Worm (Caenorhabditis elegans) whole organism, mixed stage, embryonic: Measurements from ENCODE around the gene sre-20.

Experiments
- bed-3 ChIP-seq: fragments of 200-800 bp; sonication (Bioruptor generic); optimal IDR thresholded peaks from 3 replicates; lab custom pipeline; 2018; ENCODE audit warnings: mild to moderate bottlenecking, missing genetic modification characterization, moderate library complexity, missing compliant biosample characterization
- blmp-1 ChIP-seq: fragments of 150-350 bp; optimal IDR thresholded peaks from 2 replicates; lab custom pipeline; 2014; ENCODE audit warnings: missing biosample characterization, missing genetic modification characterization
- ceh-39 ChIP-seq: fragments of 150-350 bp; optimal IDR thresholded peaks from 2 replicates; lab custom pipeline; 2014; ENCODE audit warnings: missing biosample characterization, missing genetic modification characterization
- ceh-43 ChIP-seq: fragments of 200-800 bp; sonication (Bioruptor generic); optimal IDR thresholded peaks from 2 replicates; lab custom pipeline; 2018; ENCODE audit warnings: mild to moderate bottlenecking, missing genetic modification characterization, moderate library complexity, missing compliant biosample characterization
- ceh-83 ChIP-seq: fragments of 200-800 bp; sonication (Bioruptor generic); optimal IDR thresholded peaks from 2 replicates; lab custom pipeline; 2018; ENCODE audit warnings: mild to moderate bottlenecking, missing genetic modification characterization, missing compliant biosample characterization
- ces-1 ChIP-seq: fragments of 150-350 bp; optimal IDR thresholded peaks from 2 replicates; lab custom pipeline; 2014; ENCODE audit warnings: missing biosample characterization, missing genetic modification reagents, missing genetic modification characterization
- cnd-1 ChIP-seq: fragments of 200-800 bp; sonication (Bioruptor generic); optimal IDR thresholded peaks from 2 replicates; lab custom pipeline; 2018; ENCODE audit warnings: mild to moderate bottlenecking, missing genetic modification characterization, missing compliant biosample characterization
- drap-1 ChIP-seq: fragments of 200-800 bp; sonication (Bioruptor generic); optimal IDR thresholded peaks from 3 replicates; lab custom pipeline; 2018; ENCODE audit warnings: mild to moderate bottlenecking, missing genetic modification characterization, missing compliant biosample characterization
- elt-1 ChIP-seq: sonication (generic microtip); optimal IDR thresholded peaks from 2 replicates; lab custom pipeline; 2017; ENCODE audit warnings: missing genetic modification characterization, mild to moderate bottlenecking, missing compliant biosample characterization, antibody characterized with exemption, moderate library complexity, borderline replicate concordance; ENCODE audit not compliant: insufficient read depth
- elt-3 ChIP-seq: fragments of 150-350 bp; optimal IDR thresholded peaks from 2 replicates; lab custom pipeline; 2014; ENCODE audit warnings: missing biosample characterization, missing genetic modification characterization
- flh-1 ChIP-seq: fragments of 200-800 bp; sonication (Bioruptor generic); optimal IDR thresholded peaks from 2 replicates; lab custom pipeline; 2018; ENCODE audit warnings: mild to moderate bottlenecking, missing genetic modification characterization, moderate library complexity, missing compliant biosample characterization
- ham-2 ChIP-seq: fragments of 200-800 bp; sonication (Bioruptor generic); optimal IDR thresholded peaks from 2 replicates; lab custom pipeline; 2018; ENCODE audit warnings: mild to moderate bottlenecking, missing genetic modification characterization, missing compliant biosample characterization
- lin-13 ChIP-seq: fragments of 150-350 bp; optimal IDR thresholded peaks from 2 replicates; lab custom pipeline; 2014; ENCODE audit warnings: missing biosample characterization, missing genetic modification characterization
- lin-32 ChIP-seq: fragments of 200-800 bp; sonication (Bioruptor generic); optimal IDR thresholded peaks from 2 replicates; lab custom pipeline; 2018; ENCODE audit warnings: mild to moderate bottlenecking, missing genetic modification characterization, missing compliant biosample characterization
- lsy-2 ChIP-seq: fragments of 150-350 bp; optimal IDR thresholded peaks from 2 replicates; lab custom pipeline; 2014; ENCODE audit warnings: missing biosample characterization, missing genetic modification characterization
- mab-5 ChIP-seq: fragments of 150-350 bp; optimal IDR thresholded peaks from 2 replicates; lab custom pipeline; 2014; ENCODE audit warnings: missing biosample characterization, missing genetic modification characterization
- mep-1 ChIP-seq: fragments of 150-350 bp; optimal IDR thresholded peaks from 2 replicates; lab custom pipeline; 2017; ENCODE audit warnings: missing biosample characterization, missing genetic modification reagents, missing genetic modification characterization, inconsistent platforms
- mls-2 ChIP-seq: sonication (generic microtip); optimal IDR thresholded peaks from 2 replicates; lab custom pipeline; 2016; ENCODE audit warnings: mild to moderate bottlenecking, missing genetic modification characterization, moderate library complexity, missing compliant biosample characterization
- nhr-12 ChIP-seq: fragments of 150-350 bp; optimal IDR thresholded peaks from 2 replicates; lab custom pipeline; 2014; ENCODE audit warnings: missing biosample characterization, missing genetic modification characterization
- nhr-2 ChIP-seq: fragments of 150-350 bp; optimal IDR thresholded peaks from 2 replicates; lab custom pipeline; 2014; ENCODE audit warnings: missing biosample characterization, missing genetic modification characterization
- nhr-237 ChIP-seq: fragments of 150-350 bp; optimal IDR thresholded peaks from 2 replicates; lab custom pipeline; 2014; ENCODE audit warnings: missing biosample characterization, missing genetic modification characterization
- nhr-28 ChIP-seq: fragments of 150-350 bp; optimal IDR thresholded peaks from 2 replicates; lab custom pipeline; 2014; ENCODE audit warnings: missing biosample characterization, missing genetic modification characterization
- nhr-76 ChIP-seq: sonication (generic microtip); optimal IDR thresholded peaks from 2 replicates; lab custom pipeline; 2017; ENCODE audit warnings: missing biosample characterization, missing genetic modification characterization
- snpc-4 ChIP-seq: fragments of 150-350 bp; optimal IDR thresholded peaks from 2 replicates; lab custom pipeline; 2014; ENCODE audit warnings: missing biosample characterization, missing genetic modification characterization
- tbx-8 ChIP-seq: fragments of 200-800 bp; sonication (Bioruptor generic); optimal IDR thresholded peaks from 2 replicates; lab custom pipeline; 2018; ENCODE audit warnings: mild to moderate bottlenecking, missing genetic modification characterization, moderate library complexity, missing compliant biosample characterization
- unc-120 ChIP-seq: sonication (generic microtip); optimal IDR thresholded peaks from 2 replicates; lab custom pipeline; 2017; ENCODE audit warnings: missing genetic modification characterization, missing compliant biosample characterization; ENCODE audit not compliant: poor library complexity, severe bottlenecking
- unc-39 ChIP-seq: fragments of 150-350 bp; optimal IDR thresholded peaks from 2 replicates; lab custom pipeline; 2014; ENCODE audit warnings: missing biosample characterization, missing genetic modification characterization
- zip-8 ChIP-seq: fragments of 150-350 bp; optimal IDR thresholded peaks from 2 replicates; lab custom pipeline; 2014; ENCODE audit warnings: missing biosample characterization, missing genetic modification characterization
- ztf-11 ChIP-seq: fragments of 150-350 bp; optimal IDR thresholded peaks from 2 replicates; lab custom pipeline; 2014; ENCODE audit warnings: missing biosample characterization, missing genetic modification characterization

The sre-20 gene

DNA sequence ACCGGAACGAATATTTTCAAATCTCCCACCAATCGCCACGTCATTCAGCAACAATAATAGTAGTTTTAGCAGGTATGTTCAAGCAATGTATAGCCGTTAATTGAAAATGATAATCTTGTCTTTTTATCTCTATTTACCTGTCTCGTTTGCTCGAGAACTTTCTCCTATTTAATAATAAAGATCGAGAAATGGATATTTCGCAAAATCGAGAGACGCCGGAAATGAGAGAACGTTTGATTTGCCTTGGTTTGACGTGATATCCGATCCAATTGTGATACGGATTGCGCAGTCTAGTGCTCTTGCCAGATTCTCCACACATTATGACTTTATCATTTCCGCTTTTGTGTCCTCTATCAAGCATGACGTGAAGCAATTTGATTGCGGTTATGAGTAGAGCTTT is 10.9 kb downstream of the sre-20 start:
- TF ChIP-seq blmp-1 (tag; lab: Kevin White, UChicago) (no peak), mls-2 (no peak), zip-8 (tag; lab: Kevin White, UChicago) (no peak), flh-1 (GFP tag; lab: Kevin White, UChicago) (no peak), tbx-8 (GFP tag; lab: Kevin White, UChicago) (no peak), drap-1 (GFP tag; lab: Kevin White, UChicago) (no peak), ztf-11 (tag; lab: Kevin White, UChicago) (no peak), cnd-1 (tag; lab: Kevin White, UChicago) (no peak), nhr-2 (tag; lab: Kevin White, UChicago) (no peak), snpc-4 (tag; lab: Kevin White, UChicago) (no peak)

DNA sequence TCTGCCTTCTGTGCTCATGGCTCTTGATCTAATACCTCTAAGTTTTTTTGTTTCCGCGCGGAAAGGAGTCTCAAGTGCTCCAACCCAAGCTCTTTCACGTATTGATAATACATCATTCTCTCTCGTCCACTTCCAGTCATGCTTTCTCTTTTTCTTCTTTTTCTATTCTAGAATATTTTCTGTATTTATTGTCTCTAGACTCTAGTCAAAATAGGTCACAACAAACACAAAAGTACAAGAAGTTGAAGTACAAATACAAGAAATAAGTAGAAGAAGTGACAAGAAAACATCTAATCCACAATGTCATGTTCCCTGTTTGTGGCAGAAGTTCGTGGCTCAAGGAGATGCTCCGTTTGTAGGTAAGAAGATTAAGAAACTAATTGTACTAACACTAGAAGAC is 11.5 kb downstream of the sre-20 start, which contains the start of gene ZC455.1:
Gene ZC455.1, plus strand, starts transcription at position 301 of the 400 bp plus-strand sequence.
- TF ChIP-seq mep-1 (no peak), lin-13 (tag; lab: Kevin White, UChicago) (no peak)
- TF ChIP-seq, all 35 proteins: peak for 0

DNA sequence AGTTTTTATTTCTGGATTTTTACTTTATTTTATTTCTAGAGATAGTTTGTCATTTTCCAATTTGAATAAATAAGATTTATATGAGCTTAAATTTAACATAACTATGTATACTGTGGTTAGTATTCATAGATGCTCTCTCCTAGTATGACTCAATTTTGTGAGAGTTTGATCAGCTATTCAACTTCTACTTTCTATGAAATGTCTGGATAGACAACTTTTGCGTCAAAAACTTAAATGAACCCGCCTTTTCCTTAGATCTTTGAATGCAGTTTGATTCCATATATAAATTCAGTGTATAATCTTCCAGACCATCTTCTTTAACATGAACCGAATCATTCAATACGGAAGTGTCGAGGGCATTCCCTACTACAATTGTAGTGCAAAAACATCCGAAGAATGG is 15.8 kb downstream of the sre-20 start, which contains the start of gene srt-43:
Gene srt-43, plus strand, starts transcription at position 301 of the 400 bp plus-strand sequence.
- no peak for TF ChIP-seq nhr-2 (tag; lab: Kevin White, UChicago)
- TF ChIP-seq zip-8 (tag; lab: Kevin White, UChicago) = no peak
- TF ChIP-seq nhr-12 (tag; lab: Kevin White, UChicago) = no peak
- TF ChIP-seq mls-2 = no peak
- TF ChIP-seq tbx-8 (GFP tag; lab: Kevin White, UChicago) = no peak
- TF ChIP-seq ces-1 (GFP tag; lab: Kevin White, UChicago) = no peak
- TF ChIP-seq unc-39 (tag; lab: Kevin White, UChicago) = no peak
- no peak for TF ChIP-seq ceh-43 (GFP tag; lab: Kevin White, UChicago)
- TF ChIP-seq lin-32 = no peak
- TF ChIP-seq elt-3 = no peak
- TF ChIP-seq mep-1 = no peak

DNA sequence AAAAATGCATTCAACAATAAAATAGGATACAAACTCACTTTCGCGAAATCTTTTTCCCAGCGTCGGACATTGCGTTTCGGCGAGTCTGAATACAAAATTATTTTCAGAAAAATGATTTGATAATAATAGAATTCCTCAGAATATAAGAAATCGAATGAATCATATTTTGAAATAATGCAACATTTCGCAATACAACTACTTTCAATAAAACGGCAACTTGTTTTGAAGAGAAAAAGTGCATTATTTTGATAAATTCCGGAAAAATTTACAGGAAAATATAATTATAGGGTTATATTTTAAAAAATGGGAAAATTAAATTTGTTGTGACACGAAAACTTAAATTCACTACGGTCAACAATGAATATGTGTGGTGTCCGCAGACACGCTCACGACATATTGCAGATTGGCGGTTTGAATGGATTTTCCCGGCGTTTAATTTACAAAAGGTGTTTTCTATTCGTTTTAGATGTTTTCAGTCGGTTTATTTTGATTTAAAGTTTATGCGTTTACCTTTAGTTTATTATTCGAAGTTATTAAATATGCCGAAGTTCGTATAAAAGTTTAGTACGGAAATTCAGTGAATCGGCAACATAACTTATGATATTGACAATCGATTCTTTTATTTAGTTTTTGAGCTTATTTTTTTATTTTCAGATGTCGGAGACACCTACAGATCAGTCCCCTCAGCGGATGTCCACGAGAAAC is 21.3 kb downstream of the sre-20 start, which contains the start of the genes abcf-1 and scc-3:
Gene abcf-1, minus strand, starts transcription at position 85 of the 705 bp plus-strand sequence.
Gene scc-3, plus strand, starts transcription at position 655 of the 705 bp plus-strand sequence.
- TF ChIP-seq lsy-2 (tag; lab: Kevin White, UChicago) = peak; percentile 93
- no peak for TF ChIP-seq ceh-39 (tag; lab: Kevin White, UChicago)
- no peak for TF ChIP-seq zip-8 (tag; lab: Kevin White, UChicago)

DNA sequence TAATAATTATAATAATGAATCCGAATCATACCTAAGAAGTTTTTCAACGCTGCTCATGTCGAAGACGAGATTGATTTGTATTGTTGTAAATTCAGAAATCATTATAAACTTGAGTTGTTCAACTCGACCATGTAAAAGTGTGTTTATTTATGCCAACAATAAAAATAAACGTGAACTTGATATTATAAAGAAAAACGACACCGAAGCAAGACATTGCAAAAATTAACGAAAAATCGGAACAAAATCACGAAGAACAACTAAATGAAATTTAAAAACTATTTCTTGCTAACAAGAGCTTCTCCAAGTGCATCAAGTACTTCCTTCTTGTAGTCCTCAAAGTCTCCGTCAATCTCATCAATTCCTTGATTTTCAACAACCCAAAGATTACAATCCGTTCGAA is 23.8 kb downstream of the sre-20 start, which contains the start of gene F18E2.15:
Gene F18E2.15, minus strand, starts transcription at position 101 of the 400 bp plus-strand sequence.
- TF ChIP-seq blmp-1 (tag; lab: Kevin White, UChicago) (no peak), ceh-43 (GFP tag; lab: Kevin White, UChicago) (no peak), elt-3 (no peak), elt-1 (no peak), nhr-76 (tag; lab: Kevin White, UChicago) (no peak), bed-3 (GFP tag; lab: Kevin White, UChicago) (no peak), ham-2 (no peak), nhr-28 (tag; lab: Kevin White, UChicago) (no peak), snpc-4 (tag; lab: Kevin White, UChicago) (no peak), unc-120 (tag; lab: Kevin White, UChicago) (no peak), unc-39 (tag; lab: Kevin White, UChicago) (no peak), nhr-237 (tag; lab: Kevin White, UChicago) (no peak)

DNA sequence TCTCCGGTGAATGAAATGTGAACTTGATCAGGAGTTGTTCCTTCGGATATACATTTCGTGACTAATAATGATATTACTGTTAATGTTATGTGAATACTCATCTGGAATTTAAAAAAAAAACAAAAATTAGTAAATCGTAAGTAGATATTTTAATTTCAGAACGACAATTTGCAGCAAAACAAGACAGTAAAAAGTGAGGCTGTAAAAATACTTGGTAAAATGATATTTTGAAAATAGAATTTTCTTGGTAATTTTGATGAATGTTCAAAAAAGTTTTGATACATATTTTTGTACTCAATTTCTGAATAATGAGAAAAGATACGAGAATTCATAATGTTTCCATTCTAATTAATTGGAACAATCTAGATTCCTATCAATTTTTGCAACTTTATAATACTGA is 25.1 kb downstream of the sre-20 start, which contains the start of gene papl-1:
Gene papl-1, minus strand, starts transcription at position 101 of the 400 bp plus-strand sequence.
- TF ChIP-seq ceh-83 (GFP tag; lab: Kevin White, UChicago) (no peak), unc-120 (tag; lab: Kevin White, UChicago) (no peak), elt-1 (no peak), mep-1 (no peak), mab-5 (tag; lab: Kevin White, UChicago) (no peak), ham-2 (no peak), flh-1 (GFP tag; lab: Kevin White, UChicago) (no peak), elt-3 (no peak), mls-2 (no peak), lsy-2 (tag; lab: Kevin White, UChicago) (no peak), tbx-8 (GFP tag; lab: Kevin White, UChicago) (no peak)
